Fruit fly (Drosophila melanogaster) whole organism, embryonic: ENCODE data around the gene Srp9.

Source experiments
- Asciz ChIP-seq: fragments of 200-800 bp; sonication (Bioruptor generic); optimal IDR thresholded peaks from 2 replicates; lab custom pipeline; 2017; ENCODE audit warnings: missing biosample characterization, mild to moderate bottlenecking, missing genetic modification characterization, missing genetic modification reagents
- Blimp-1 ChIP-seq: fragments of 200-800 bp; sonication (Bioruptor generic); optimal IDR thresholded peaks from 3 replicates; lab custom pipeline; 2018; ENCODE audit warnings: missing biosample characterization, missing genetic modification characterization, mild to moderate bottlenecking, moderate library complexity, missing genetic modification reagents
- CG10267 ChIP-seq: fragments of 200-800 bp; sonication (Bioruptor generic); optimal IDR thresholded peaks from 2 replicates; lab custom pipeline; 2018; ENCODE audit warnings: missing biosample characterization, mild to moderate bottlenecking, missing genetic modification characterization, moderate library complexity
- CG14710 ChIP-seq: fragments of 200-800 bp; sonication (Bioruptor generic); optimal IDR thresholded peaks from 3 replicates; lab custom pipeline; 2019; ENCODE audit warnings: missing biosample characterization, mild to moderate bottlenecking, missing genetic modification characterization, moderate library complexity
- CG15073 ChIP-seq: fragments of 200-800 bp; sonication (Bioruptor generic); optimal IDR thresholded peaks from 2 replicates; lab custom pipeline; 2016; ENCODE audit warnings: missing biosample characterization, missing genetic modification characterization
- CG15601 ChIP-seq: fragments of 200-800 bp; sonication (Bioruptor generic); optimal IDR thresholded peaks from 3 replicates; lab custom pipeline; 2019; ENCODE audit warnings: missing biosample characterization, mild to moderate bottlenecking, missing genetic modification characterization, moderate library complexity
- CG16815 ChIP-seq: fragments of 200-800 bp; sonication (Bioruptor generic); optimal IDR thresholded peaks from 3 replicates; lab custom pipeline; 2017; ENCODE audit warnings: missing biosample characterization, mild to moderate bottlenecking, missing genetic modification characterization
- CG16863 ChIP-seq: fragments of 200-800 bp; sonication (Bioruptor generic); optimal IDR thresholded peaks from 3 replicates; lab custom pipeline; 2016; ENCODE audit warnings: missing biosample characterization, missing genetic modification characterization
- CG17186 ChIP-seq: fragments of 200-800 bp; sonication (Bioruptor generic); optimal IDR thresholded peaks from 3 replicates; lab custom pipeline; 2017; ENCODE audit warnings: missing biosample characterization, missing genetic modification reagents, missing genetic modification characterization
- CG17612 ChIP-seq: fragments of 200-800 bp; sonication (Bioruptor generic); IDR thresholded peaks from 2 replicates; pipeline ENCODE4 v1.3.6; 2022; ENCODE audit warnings: missing biosample characterization, missing genetic modification characterization
- CG2199 ChIP-seq: fragments of 200-800 bp; sonication (Bioruptor generic); IDR thresholded peaks from 3 replicates; pipeline ENCODE4 v1.3.6; 2022; ENCODE audit warnings: missing biosample characterization, missing genetic modification characterization
- CG31441 ChIP-seq: fragments of 200-800 bp; sonication (Bioruptor generic); IDR thresholded peaks from 2 replicates; pipeline ENCODE4 v1.3.6; 2022; ENCODE audit warnings: missing biosample characterization, missing genetic modification characterization
- CG32767 ChIP-seq: fragments of 200-800 bp; sonication (Bioruptor generic); IDR thresholded peaks from 2 replicates; pipeline ENCODE4 v1.3.6; 2022; ENCODE audit warnings: missing biosample characterization, missing genetic modification characterization
- CG34224 ChIP-seq: fragments of 200-800 bp; sonication (Bioruptor generic); IDR thresholded peaks from 3 replicates; pipeline ENCODE4 v1.3.6; 2022; ENCODE audit warnings: missing biosample characterization, missing genetic modification characterization; ENCODE audit not compliant: partially characterized antibody
- CG34376 ChIP-seq: fragments of 200-800 bp; sonication (Bioruptor generic); optimal IDR thresholded peaks from 2 replicates; lab custom pipeline; 2018; ENCODE audit warnings: missing biosample characterization, mild to moderate bottlenecking, missing genetic modification characterization
- CG4404 ChIP-seq: fragments of 200-800 bp; sonication (Bioruptor generic); IDR thresholded peaks from 2 replicates; pipeline ENCODE4 v1.3.6; 2022; ENCODE audit warnings: missing biosample characterization, missing genetic modification characterization
- CG4424 ChIP-seq: fragments of 200-800 bp; sonication (Bioruptor generic); optimal IDR thresholded peaks from 3 replicates; lab custom pipeline; 2016; ENCODE audit warnings: missing biosample characterization, missing genetic modification characterization
- CG7271 ChIP-seq: fragments of 200-800 bp; sonication (Bioruptor generic); optimal IDR thresholded peaks from 2 replicates; lab custom pipeline; 2018; ENCODE audit warnings: missing biosample characterization, mild to moderate bottlenecking, missing genetic modification characterization, moderate library complexity
- CG8944 ChIP-seq: fragments of 200-800 bp; sonication (Bioruptor generic); optimal IDR thresholded peaks from 3 replicates; lab custom pipeline; 2016; ENCODE audit warnings: missing biosample characterization, missing genetic modification characterization
- CG9437 ChIP-seq: fragments of 200-800 bp; sonication (Bioruptor generic); optimal IDR thresholded peaks from 2 replicates; lab custom pipeline; 2018; ENCODE audit warnings: missing biosample characterization, mild to moderate bottlenecking, missing genetic modification characterization
- CrebB ChIP-seq: fragments of 200-800 bp; sonication (Bioruptor generic); optimal IDR thresholded peaks from 3 replicates; lab custom pipeline; 2018; ENCODE audit warnings: missing biosample characterization, mild to moderate bottlenecking, missing genetic modification characterization
- Doc3 ChIP-seq: fragments of 200-800 bp; sonication (Bioruptor generic); IDR thresholded peaks from 3 replicates; pipeline ENCODE4 v1.3.6; 2022; ENCODE audit warnings: missing biosample characterization, missing genetic modification characterization; ENCODE audit not compliant: partially characterized antibody
- Fer1 ChIP-seq: fragments of 200-800 bp; sonication (Bioruptor generic); optimal IDR thresholded peaks from 2 replicates; lab custom pipeline; 2017; ENCODE audit warnings: missing biosample characterization, mild to moderate bottlenecking, missing genetic modification characterization
- HmgD ChIP-seq: fragments of 200-800 bp; sonication (Bioruptor generic); optimal IDR thresholded peaks from 3 replicates; lab custom pipeline; 2016; ENCODE audit warnings: missing biosample characterization, missing genetic modification characterization
- Meics ChIP-seq: fragments of 200-800 bp; sonication (Bioruptor generic); optimal IDR thresholded peaks from 2 replicates; lab custom pipeline; 2017; ENCODE audit warnings: missing biosample characterization, mild to moderate bottlenecking, missing genetic modification characterization
- NC2α ChIP-seq: fragments of 200-800 bp; sonication (Bioruptor generic); optimal IDR thresholded peaks from 2 replicates; lab custom pipeline; 2016; ENCODE audit warnings: missing biosample characterization, missing genetic modification characterization
- Ravus ChIP-seq: fragments of 200-800 bp; sonication (Bioruptor generic); IDR thresholded peaks from 2 replicates; pipeline ENCODE4 v1.3.6; 2022; ENCODE audit warnings: missing biosample characterization, missing genetic modification characterization
- ase ChIP-seq: fragments of 200-800 bp; sonication (Bioruptor generic); IDR thresholded peaks from 3 replicates; pipeline ENCODE4 v1.3.6; 2022; ENCODE audit warnings: missing biosample characterization, missing genetic modification characterization
- bab2 ChIP-seq: fragments of 200-800 bp; sonication (Bioruptor generic); optimal IDR thresholded peaks from 2 replicates; lab custom pipeline; 2016; ENCODE audit warnings: missing biosample characterization, missing genetic modification characterization
- bbx ChIP-seq: fragments of 200-800 bp; sonication (Bioruptor generic); IDR thresholded peaks from 2 replicates; pipeline ENCODE4 v1.3.6; 2022; ENCODE audit warnings: missing biosample characterization, missing genetic modification characterization; ENCODE audit not compliant: partially characterized antibody
- br ChIP-seq: fragments of >200 bp; optimal IDR thresholded peaks from 2 replicates; lab custom pipeline; 2017
- chinmo ChIP-seq: fragments of 200-800 bp; sonication (Bioruptor generic); IDR thresholded peaks from 4 replicates; pipeline ENCODE4 v1.3.6; 2022; ENCODE audit warnings: missing biosample characterization, missing genetic modification characterization; ENCODE audit not compliant: partially characterized antibody
- dpn ChIP-seq, 2 experiments: fragments of 200-800 bp; sonication (Bioruptor generic); optimal IDR thresholded peaks; 3 replicates each; lab custom pipeline; 2016; ENCODE audit warnings: missing biosample characterization in 2 of 2, missing genetic modification characterization in 2 of 2
- exex ChIP-seq: fragments of 200-800 bp; sonication (Bioruptor generic); optimal IDR thresholded peaks from 4 replicates; lab custom pipeline; 2018; ENCODE audit warnings: missing biosample characterization, mild to moderate bottlenecking, missing genetic modification characterization, moderate library complexity
- fd64A ChIP-seq: fragments of 200-800 bp; sonication (Bioruptor generic); optimal IDR thresholded peaks from 3 replicates; lab custom pipeline; 2018; ENCODE audit warnings: missing biosample characterization, mild to moderate bottlenecking, missing genetic modification characterization
- fru ChIP-seq: fragments of >200 bp; optimal IDR thresholded peaks from 2 replicates; lab custom pipeline; 2017
- gfzf ChIP-seq: fragments of 200-800 bp; sonication (Bioruptor generic); optimal IDR thresholded peaks from 2 replicates; lab custom pipeline; 2016; ENCODE audit warnings: missing biosample characterization, mild to moderate bottlenecking, missing genetic modification characterization, moderate library complexity
- jing ChIP-seq: fragments of 200-800 bp; sonication (Bioruptor generic); optimal IDR thresholded peaks from 2 replicates; lab custom pipeline; 2018; ENCODE audit warnings: missing biosample characterization, mild to moderate bottlenecking, missing genetic modification characterization
- kay ChIP-seq: fragments of 200-800 bp; sonication (Bioruptor generic); optimal IDR thresholded peaks from 2 replicates; lab custom pipeline; 2016; ENCODE audit warnings: missing biosample characterization, missing genetic modification characterization
- ken ChIP-seq: fragments of 200-800 bp; sonication (Bioruptor generic); IDR thresholded peaks from 3 replicates; pipeline ENCODE4 v1.3.6; 2022; ENCODE audit warnings: missing biosample characterization, missing genetic modification characterization
- lov ChIP-seq, 2 experiments: fragments of 200-800 bp in 1 of 2; fragments of >200 bp in 1 of 2; sonication (Bioruptor generic) in 1 of 2; IDR thresholded peaks in 1 of 2; optimal IDR thresholded peaks in 1 of 2; 2 replicates in 1 of 2; 3 replicates in 1 of 2; pipeline versions ENCODE4 v1.3.6 to Lab custom; 2017 to 2022; ENCODE audit warnings: missing biosample characterization in 1 of 2, missing genetic modification characterization in 1 of 2
- luna ChIP-seq: fragments of 200-800 bp; sonication (Bioruptor generic); optimal IDR thresholded peaks from 2 replicates; lab custom pipeline; 2016; ENCODE audit warnings: missing biosample characterization, missing genetic modification characterization
- p53 ChIP-seq: fragments of 200-800 bp; sonication (Bioruptor generic); optimal IDR thresholded peaks from 2 replicates; lab custom pipeline; 2016; ENCODE audit warnings: missing biosample characterization, missing genetic modification characterization
- pros ChIP-seq: fragments of 200-800 bp; sonication (Bioruptor generic); optimal IDR thresholded peaks from 3 replicates; lab custom pipeline; 2019; ENCODE audit warnings: missing biosample characterization, mild to moderate bottlenecking, missing genetic modification characterization, moderate library complexity
- pum ChIP-seq: fragments of 200-800 bp; sonication (Bioruptor generic); optimal IDR thresholded peaks from 2 replicates; lab custom pipeline; 2016; ENCODE audit warnings: missing biosample characterization, missing genetic modification characterization
- salm ChIP-seq: fragments of 200-800 bp; sonication (Bioruptor generic); optimal IDR thresholded peaks from 2 replicates; lab custom pipeline; 2018; ENCODE audit warnings: missing biosample characterization, mild to moderate bottlenecking, missing genetic modification characterization
- sens ChIP-seq: fragments of 200-800 bp; sonication (Bioruptor generic); peaks from one replicate; lab custom pipeline; 2016; ENCODE audit warnings: missing biosample characterization, missing genetic modification characterization
- stwl ChIP-seq: fragments of 200-800 bp; sonication (Bioruptor generic); optimal IDR thresholded peaks from 3 replicates; lab custom pipeline; 2018; ENCODE audit warnings: missing biosample characterization, mild to moderate bottlenecking, missing genetic modification characterization, moderate library complexity
- tgo ChIP-seq: fragments of 200-800 bp; sonication (Bioruptor generic); IDR thresholded peaks from 3 replicates; pipeline ENCODE4 v1.3.6; 2022; ENCODE audit warnings: missing biosample characterization, missing genetic modification characterization

Gene Srp9

DNA sequence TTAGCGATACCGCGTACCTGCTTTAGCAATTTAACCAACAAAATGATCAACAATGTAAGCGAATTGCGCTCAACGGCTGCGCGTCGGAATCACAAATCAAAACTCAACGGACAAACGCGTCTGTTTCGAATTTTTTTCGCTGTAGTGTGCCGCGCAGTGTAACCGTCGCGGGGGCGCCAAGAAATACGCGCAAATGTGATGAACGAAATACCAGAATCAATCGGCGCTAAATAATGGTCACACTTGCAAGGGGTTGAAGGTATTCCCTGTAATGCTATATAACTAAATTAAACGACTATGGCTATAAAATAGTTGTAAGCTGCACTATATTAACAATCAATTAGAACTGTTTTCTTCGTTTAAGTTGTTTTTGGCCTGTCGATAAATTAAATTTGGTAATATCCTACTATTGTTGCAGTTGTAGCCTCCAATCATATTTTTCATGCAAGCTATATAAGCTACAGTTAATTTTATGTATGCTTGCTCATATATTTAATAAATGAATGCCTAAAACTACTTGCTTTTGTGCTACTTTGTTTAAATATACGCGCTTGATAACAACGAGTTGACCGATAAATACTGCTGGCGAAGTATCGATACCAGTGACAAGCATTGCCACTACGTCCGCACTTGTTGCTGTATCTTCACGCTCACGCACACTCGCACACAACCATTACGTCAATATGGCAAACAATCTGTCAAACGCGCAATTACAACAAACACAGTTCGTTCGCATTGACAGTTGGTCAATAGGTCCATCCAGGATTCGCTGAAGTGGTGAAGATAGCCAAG lies 24.2 kb upstream of the Srp9 start, which contains the start of the genes pbl and CG8281 (continued):
- TF ChIP-seq dpn (GFP tag; optimal IDR thresholded peaks at IDR 0.05; lab: Kevin White, UChicago) (peak in 1 of 2 experiments; percentile 19), ken (GFP tag; lab: Robert Waterston, UW) (no peak), CG15601 (peak; percentile 41), CG31441 (peak; percentile 41; the same call in 1 of the 2 replicates), CG16863 (GFP tag; lab: Kevin White, UChicago) (peak; percentile 66), CG8944 (peak; percentile 27), Fer1 (GFP tag; lab: Kevin White, UChicago) (peak; percentile 19), pros (GFP tag; lab: Kevin White, UChicago) (no peak), HmgD (no peak), NC2α (GFP tag; lab: Kevin White, UChicago) (no peak), fru (lab: Kevin White, UChicago) (peak; percentile 58), lov (optimal IDR thresholded peaks at IDR 0.05; lab: Kevin White, UChicago) (peak; percentile 89), lov (GFP tag; IDR thresholded peaks at IDR 0.05; lab: Robert Waterston, UW) (0 out of 3 replicates have a peak, but pooled peaks have one; percentile 12), Meics (GFP tag; lab: Kevin White, UChicago) (peak; percentile 26), CG14710 (tag; lab: Kevin White, UChicago) (peak; percentile 68), CG16815 (GFP tag; lab: Kevin White, UChicago) (no peak), CG7271 (tag; lab: Kevin White, UChicago) (no peak), ase (no peak), kay (GFP tag; lab: Kevin White, UChicago) (peak; percentile 13), CG9437 (GFP tag; lab: Kevin White, UChicago) (peak; percentile 73), luna (no peak), Ravus (no peak), CG32767 (GFP tag; lab: Robert Waterston, UW) (no peak), CG15073 (GFP tag; lab: Kevin White, UChicago) (no peak), gfzf (GFP tag; lab: Kevin White, UChicago) (peak; percentile 93), CrebB (tag; lab: Kevin White, UChicago) (no peak), stwl (peak; percentile 78), fd64A (GFP tag; lab: Kevin White, UChicago) (no peak), p53 (GFP tag; lab: Kevin White, UChicago) (peak; percentile 10), CG2199 (GFP tag; lab: Robert Waterston, UW) (0 out of 3 replicates have a peak, but pooled peaks have one; percentile 65), CG4424 (GFP tag; lab: Kevin White, UChicago) (peak; percentile 23), tgo (GFP tag; lab: Robert Waterston, UW) (no peak), sens (GFP tag; lab: Kevin White, UChicago) (peak; percentile 81), CG34376 (GFP tag; lab: Kevin White, UChicago) (no peak), salm (no peak), bbx (GFP tag; lab: Robert Waterston, UW) (peak; percentile 78), CG17186 (GFP tag; lab: Kevin White, UChicago) (peak; percentile 63), CG34224 (peak; percentile 82), bab2 (GFP tag; lab: Kevin White, UChicago) (peak; percentile 34), Blimp-1 (GFP tag; lab: Kevin White, UChicago) (peak; percentile 38), jing (GFP tag; lab: Kevin White, UChicago) (no peak), chinmo (GFP tag; lab: Robert Waterston, UW) (0 out of 4 replicates have a peak, but pooled peaks have one; percentile 59), pum (GFP tag; lab: Kevin White, UChicago) (no peak), br (lab: Kevin White, UChicago) (no peak), Doc3 (GFP tag; lab: Robert Waterston, UW) (peak; percentile 75; the same call in 2 of the 3 replicates), CG4404 (GFP tag; lab: Robert Waterston, UW) (no peak), exex (no peak), CG17612 (GFP tag; lab: Robert Waterston, UW) (no peak), CG10267 (tag; lab: Kevin White, UChicago) (peak; percentile 63), Asciz (GFP tag; lab: Kevin White, UChicago) (no peak)
